Fruit fly (Drosophila melanogaster) whole organism, embryonic: Measurements from ENCODE around the gene CG5359.

ENCODE experiments used
- Aef1 ChIP-seq: fragments of 200-800 bp; sonication (Bioruptor generic); IDR thresholded peaks from 3 replicates; pipeline ENCODE4 v1.3.6; 2022; ENCODE audit warnings: missing biosample characterization, missing genetic modification characterization
- Eip74EF ChIP-seq, 2 experiments: fragments of 200-800 bp in 1 of 2; fragments of >200 bp in 1 of 2; sonication (Bioruptor generic) in 1 of 2; optimal IDR thresholded peaks; 2 replicates each; lab custom pipeline; 2017 to 2019; ENCODE audit warnings: missing biosample characterization in 2 of 2, missing genetic modification characterization in 2 of 2, mild to moderate bottlenecking in 1 of 2, moderate library complexity in 1 of 2
- Gug ChIP-seq: fragments of 200-800 bp; sonication (Bioruptor generic); IDR thresholded peaks from 4 replicates; pipeline ENCODE4 v1.3.6; 2022; ENCODE audit warnings: missing biosample characterization, missing genetic modification characterization
- Lhr ChIP-seq: fragments of 200-800 bp; sonication (Bioruptor generic); optimal IDR thresholded peaks from 3 replicates; lab custom pipeline; 2017; ENCODE audit warnings: mild to moderate bottlenecking, missing biosample characterization, missing genetic modification reagents, missing genetic modification characterization
- cg ChIP-seq: fragments of 200-800 bp; sonication (Bioruptor generic); optimal IDR thresholded peaks from 3 replicates; lab custom pipeline; 2019; ENCODE audit warnings: missing biosample characterization, mild to moderate bottlenecking, missing genetic modification characterization, moderate library complexity

DNA sequence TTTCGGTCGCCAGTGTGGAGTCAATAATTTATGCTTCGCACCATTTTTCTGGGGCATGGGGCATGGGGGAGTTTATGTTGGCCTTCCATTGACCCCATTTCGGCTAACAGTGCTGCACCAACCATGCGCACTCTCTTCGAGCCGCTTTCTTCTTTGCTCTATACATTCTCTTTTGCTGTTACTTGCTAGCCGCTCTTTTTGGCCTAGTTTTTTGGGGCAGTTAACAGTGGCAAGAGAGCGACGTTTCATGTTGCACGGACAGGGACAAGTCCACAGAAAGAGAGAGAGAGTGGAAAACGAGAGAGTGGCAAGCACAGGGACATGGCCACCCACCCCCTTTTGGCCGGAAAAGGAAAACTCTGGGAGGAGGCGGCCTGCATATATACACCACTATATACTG is 22.1 kb downstream of the CG5359 start:
- TF ChIP-seq Gug (GFP tag; lab: Robert Waterston, UW) = no peak
- TF ChIP-seq cg (GFP tag; lab: Kevin White, UChicago) = no peak
- TF ChIP-seq Eip74EF (GFP tag; optimal IDR thresholded peaks at IDR 0.05; lab: Kevin White, UChicago) = no peak
- TF ChIP-seq Aef1 (GFP tag; lab: Robert Waterston, UW) = no peak
- TF ChIP-seq Lhr (GFP tag; lab: Kevin White, UChicago) = no peak
